Fruit fly (Drosophila melanogaster) whole organism, embryonic: ENCODE data around the gene Duba.

Experiments used
- Abd-B ChIP-seq: fragments of 200-800 bp; sonication (Bioruptor generic); optimal IDR thresholded peaks from 2 replicates; lab custom pipeline; 2018; ENCODE audit warnings: missing biosample characterization, mild to moderate bottlenecking, missing genetic modification characterization, moderate library complexity
- Asciz ChIP-seq: fragments of 200-800 bp; sonication (Bioruptor generic); optimal IDR thresholded peaks from 2 replicates; lab custom pipeline; 2017; ENCODE audit warnings: missing biosample characterization, mild to moderate bottlenecking, missing genetic modification characterization, missing genetic modification reagents
- B-H1 ChIP-seq: fragments of 200-800 bp; sonication (Bioruptor generic); IDR thresholded peaks from 3 replicates; pipeline ENCODE4 v1.3.6; 2022; ENCODE audit warnings: missing biosample characterization, missing genetic modification characterization
- CG10366 ChIP-seq: fragments of 200-800 bp; sonication (Bioruptor generic); IDR thresholded peaks from 2 replicates; pipeline ENCODE4 v1.3.6; 2022; ENCODE audit warnings: missing biosample characterization, missing genetic modification characterization
- CG11085 ChIP-seq: fragments of 200-800 bp; sonication (Bioruptor generic); IDR thresholded peaks from 2 replicates; pipeline ENCODE4 v1.3.6; 2022; ENCODE audit warnings: missing biosample characterization, missing genetic modification characterization
- CG11695 ChIP-seq: fragments of 200-800 bp; sonication (Bioruptor generic); IDR thresholded peaks from 3 replicates; pipeline ENCODE4 v1.3.6; 2022; ENCODE audit warnings: missing biosample characterization, missing genetic modification characterization
- CG12299 ChIP-seq: fragments of 200-800 bp; sonication (Bioruptor generic); optimal IDR thresholded peaks from 2 replicates; lab custom pipeline; 2018; ENCODE audit warnings: missing biosample characterization, mild to moderate bottlenecking, missing genetic modification characterization
- CG12744 ChIP-seq: fragments of 200-800 bp; sonication (Bioruptor generic); optimal IDR thresholded peaks from 2 replicates; lab custom pipeline; 2016; ENCODE audit warnings: missing biosample characterization, missing genetic modification characterization
- CG13287 ChIP-seq: fragments of 200-800 bp; sonication (Bioruptor generic); IDR thresholded peaks from 2 replicates; pipeline ENCODE4 v1.3.6; 2022; ENCODE audit warnings: missing biosample characterization, missing genetic modification characterization; ENCODE audit not compliant: partially characterized antibody
- CG32532 ChIP-seq: fragments of 200-800 bp; sonication (Bioruptor generic); IDR thresholded peaks from 2 replicates; pipeline ENCODE4 v1.3.6; 2022; ENCODE audit warnings: missing biosample characterization, missing genetic modification characterization
- CG4328 ChIP-seq: fragments of 200-800 bp; sonication (Bioruptor generic); optimal IDR thresholded peaks from 3 replicates; lab custom pipeline; 2017; ENCODE audit warnings: missing biosample characterization, missing genetic modification reagents, missing genetic modification characterization
- CG6175 ChIP-seq: fragments of 200-800 bp; sonication (Bioruptor generic); IDR thresholded peaks from 3 replicates; pipeline ENCODE4 v1.3.6; 2022; ENCODE audit warnings: missing biosample characterization, missing genetic modification characterization
- CG7786 ChIP-seq: fragments of 200-800 bp; sonication (Bioruptor generic); optimal IDR thresholded peaks from 2 replicates; lab custom pipeline; 2016; ENCODE audit warnings: missing biosample characterization, missing genetic modification characterization
- CG7928 ChIP-seq: fragments of 200-800 bp; sonication (Bioruptor generic); optimal IDR thresholded peaks from 2 replicates; lab custom pipeline; 2017; ENCODE audit warnings: missing biosample characterization, mild to moderate bottlenecking, missing genetic modification characterization
- CG8765 ChIP-seq: fragments of 200-800 bp; sonication (Bioruptor generic); IDR thresholded peaks from 2 replicates; pipeline ENCODE4 v1.3.6; 2022; ENCODE audit warnings: missing biosample characterization, missing genetic modification characterization
- CG9437 ChIP-seq: fragments of 200-800 bp; sonication (Bioruptor generic); optimal IDR thresholded peaks from 2 replicates; lab custom pipeline; 2018; ENCODE audit warnings: missing biosample characterization, mild to moderate bottlenecking, missing genetic modification characterization
- CoRest ChIP-seq: fragments of 200-800 bp; sonication (Bioruptor generic); optimal IDR thresholded peaks from 3 replicates; lab custom pipeline; 2018; ENCODE audit warnings: missing biosample characterization, mild to moderate bottlenecking, missing genetic modification characterization, moderate library complexity
- GATAe ChIP-seq: fragments of 200-800 bp; sonication (Bioruptor generic); conservative IDR thresholded peaks from 2 replicates; pipeline ENCODE4 v1.3.6; 2022; ENCODE audit warnings: missing biosample characterization, missing genetic modification characterization
- NC2α ChIP-seq: fragments of 200-800 bp; sonication (Bioruptor generic); optimal IDR thresholded peaks from 2 replicates; lab custom pipeline; 2016; ENCODE audit warnings: missing biosample characterization, missing genetic modification characterization
- PHDP ChIP-seq: fragments of 200-800 bp; sonication (Bioruptor generic); optimal IDR thresholded peaks from 3 replicates; lab custom pipeline; 2018; ENCODE audit warnings: missing biosample characterization, mild to moderate bottlenecking, missing genetic modification characterization, moderate library complexity
- ash1 ChIP-seq: fragments of 200-800 bp; sonication (Bioruptor generic); optimal IDR thresholded peaks from 2 replicates; lab custom pipeline; 2018; ENCODE audit warnings: missing biosample characterization, mild to moderate bottlenecking, missing genetic modification characterization
- cato ChIP-seq: fragments of 200-800 bp; sonication (Bioruptor generic); optimal IDR thresholded peaks from 2 replicates; lab custom pipeline; 2016; ENCODE audit warnings: missing biosample characterization, missing genetic modification characterization, borderline replicate concordance
- da ChIP-seq: fragments of 200-800 bp; sonication (Bioruptor generic); optimal IDR thresholded peaks from 2 replicates; lab custom pipeline; 2016; ENCODE audit warnings: missing biosample characterization, missing genetic modification characterization
- dati ChIP-seq: fragments of 200-800 bp; sonication (Bioruptor generic); IDR thresholded peaks from 2 replicates; pipeline ENCODE4 v1.3.6; 2022; ENCODE audit warnings: missing biosample characterization, missing genetic modification characterization
- disco-r ChIP-seq: fragments of 200-800 bp; sonication (Bioruptor generic); optimal IDR thresholded peaks from 2 replicates; lab custom pipeline; 2016; ENCODE audit warnings: missing biosample characterization, missing genetic modification characterization
- dysf ChIP-seq: fragments of 200-800 bp; sonication (Bioruptor generic); IDR thresholded peaks from 3 replicates; pipeline ENCODE4 v1.3.6; 2022; ENCODE audit warnings: missing biosample characterization, missing genetic modification characterization
- en ChIP-seq: fragments of 200-800 bp; sonication (Bioruptor generic); optimal IDR thresholded peaks from 2 replicates; lab custom pipeline; 2016; ENCODE audit warnings: missing biosample characterization, missing genetic modification characterization
- esg ChIP-seq: fragments of 200-800 bp; sonication (Bioruptor generic); conservative IDR thresholded peaks from 2 replicates; pipeline ENCODE4 v1.3.6; 2022; ENCODE audit warnings: missing biosample characterization, missing genetic modification characterization
- exex ChIP-seq: fragments of 200-800 bp; sonication (Bioruptor generic); optimal IDR thresholded peaks from 4 replicates; lab custom pipeline; 2018; ENCODE audit warnings: missing biosample characterization, mild to moderate bottlenecking, missing genetic modification characterization, moderate library complexity
- gsb-n ChIP-seq: fragments of 200-800 bp; sonication (Bioruptor generic); optimal IDR thresholded peaks from 3 replicates; lab custom pipeline; 2018; ENCODE audit warnings: missing biosample characterization, mild to moderate bottlenecking, missing genetic modification characterization
- jing ChIP-seq: fragments of 200-800 bp; sonication (Bioruptor generic); optimal IDR thresholded peaks from 2 replicates; lab custom pipeline; 2018; ENCODE audit warnings: missing biosample characterization, mild to moderate bottlenecking, missing genetic modification characterization
- knrl ChIP-seq: fragments of 200-800 bp; sonication (Bioruptor generic); IDR thresholded peaks from 3 replicates; pipeline ENCODE4 v1.3.6; 2022; ENCODE audit warnings: missing biosample characterization, missing genetic modification characterization; ENCODE audit not compliant: partially characterized antibody
- lilli ChIP-seq: fragments of 200-800 bp; sonication (Bioruptor generic); optimal IDR thresholded peaks from 3 replicates; lab custom pipeline; 2016; ENCODE audit warnings: missing biosample characterization, missing genetic modification characterization
- nau ChIP-seq: fragments of 200-800 bp; sonication (Bioruptor generic); optimal IDR thresholded peaks from 3 replicates; lab custom pipeline; 2017; ENCODE audit warnings: missing biosample characterization, mild to moderate bottlenecking, missing genetic modification characterization, missing genetic modification reagents
- nom ChIP-seq: fragments of 200-800 bp; sonication (Bioruptor generic); optimal IDR thresholded peaks from 2 replicates; lab custom pipeline; 2017; ENCODE audit warnings: missing biosample characterization, missing genetic modification characterization, mild to moderate bottlenecking, moderate library complexity, missing genetic modification reagents
- peb ChIP-seq: fragments of 200-800 bp; sonication (Bioruptor generic); IDR thresholded peaks from 2 replicates; pipeline ENCODE4 v1.3.6; 2022; ENCODE audit warnings: missing biosample characterization, missing genetic modification characterization
- pho ChIP-seq: fragments of 200-800 bp; sonication (Bioruptor generic); optimal IDR thresholded peaks from 2 replicates; lab custom pipeline; 2016; ENCODE audit warnings: missing biosample characterization, missing genetic modification characterization
- row ChIP-seq: fragments of 200-800 bp; sonication (Bioruptor generic); IDR thresholded peaks from 3 replicates; pipeline ENCODE4 v1.3.6; 2022; ENCODE audit warnings: missing biosample characterization, missing genetic modification characterization
- sna ChIP-seq: fragments of 200-800 bp; sonication (Bioruptor generic); IDR thresholded peaks from 2 replicates; pipeline ENCODE4 v1.3.6; 2022; ENCODE audit warnings: missing biosample characterization, missing genetic modification characterization; ENCODE audit not compliant: partially characterized antibody
- tap ChIP-seq: fragments of 200-800 bp; optimal IDR thresholded peaks from 3 replicates; lab custom pipeline; 2019; ENCODE audit warnings: missing biosample characterization, mild to moderate bottlenecking, missing genetic modification characterization, moderate library complexity
- tgo ChIP-seq: fragments of 200-800 bp; sonication (Bioruptor generic); IDR thresholded peaks from 3 replicates; pipeline ENCODE4 v1.3.6; 2022; ENCODE audit warnings: missing biosample characterization, missing genetic modification characterization
- trem ChIP-seq: fragments of 200-800 bp; optimal IDR thresholded peaks from 3 replicates; lab custom pipeline; 2019; ENCODE audit warnings: missing biosample characterization, mild to moderate bottlenecking, missing genetic modification characterization, moderate library complexity
- tup ChIP-seq: fragments of 200-800 bp; sonication (Bioruptor generic); optimal IDR thresholded peaks from 2 replicates; lab custom pipeline; 2016; ENCODE audit warnings: missing biosample characterization, mild to moderate bottlenecking, missing genetic modification characterization, moderate library complexity
- unc-4 ChIP-seq: fragments of 200-800 bp; sonication (Bioruptor generic); IDR thresholded peaks from 2 replicates; pipeline ENCODE4 v1.3.6; 2022; ENCODE audit warnings: missing biosample characterization, missing genetic modification characterization; ENCODE audit not compliant: partially characterized antibody
- unpg ChIP-seq: fragments of 200-800 bp; sonication (Bioruptor generic); optimal IDR thresholded peaks from 3 replicates; lab custom pipeline; 2018; ENCODE audit warnings: missing biosample characterization, mild to moderate bottlenecking, missing genetic modification characterization, moderate library complexity
- zen ChIP-seq: fragments of 200-800 bp; sonication (Bioruptor generic); optimal IDR thresholded peaks from 3 replicates; lab custom pipeline; 2018; ENCODE audit warnings: missing biosample characterization, mild to moderate bottlenecking, missing genetic modification characterization, moderate library complexity
- zfh1 ChIP-seq: fragments of 200-800 bp; sonication (Bioruptor generic); IDR thresholded peaks from 3 replicates; pipeline ENCODE4 v1.3.6; 2022; ENCODE audit warnings: missing biosample characterization, missing genetic modification characterization
- zfh2 ChIP-seq: fragments of 200-800 bp; sonication (Bioruptor generic); optimal IDR thresholded peaks from 2 replicates; lab custom pipeline; 2016; ENCODE audit warnings: missing biosample characterization, missing genetic modification characterization

Duba gene

DNA sequence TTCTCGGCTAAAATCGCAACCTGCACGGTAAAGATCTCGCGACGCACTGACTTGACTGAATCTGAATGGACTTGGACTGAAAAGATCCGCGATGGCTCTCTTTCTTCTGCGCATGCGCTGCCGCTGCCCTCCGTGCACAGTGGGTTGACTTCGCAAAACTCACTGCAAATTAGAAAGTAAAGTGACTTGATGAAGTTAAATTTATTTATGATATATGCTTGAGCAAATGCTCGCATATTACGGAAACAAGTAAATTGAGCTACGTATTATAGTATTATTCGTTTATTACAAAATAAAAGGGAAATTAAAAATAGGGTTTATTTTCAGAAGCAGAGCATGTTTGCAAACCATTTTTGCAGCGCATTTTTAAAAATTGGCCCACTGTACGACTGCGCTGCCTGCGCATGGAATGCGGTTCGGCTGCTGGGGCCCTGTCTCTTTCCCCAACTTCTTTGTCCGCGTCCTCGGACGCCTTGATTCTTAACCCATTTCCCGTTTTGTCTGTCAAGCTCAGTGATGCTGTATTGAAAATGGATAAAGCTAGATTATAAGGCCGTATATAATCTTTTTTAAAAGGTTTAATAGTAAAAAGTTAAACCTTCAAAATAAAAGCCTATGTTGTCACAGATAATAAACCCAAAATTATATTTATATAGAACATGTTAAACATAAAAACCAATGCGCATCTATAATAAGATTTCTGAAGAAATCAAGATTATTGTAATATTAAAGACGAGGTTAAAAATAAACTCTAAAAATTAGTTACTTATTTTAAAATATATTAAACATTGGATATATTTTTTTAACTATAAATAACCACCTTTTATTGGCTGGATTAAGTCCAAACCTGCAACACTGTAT is 21.3 kb downstream of the Duba start, which contains the start of gene rt:
rt (minus strand) TSS at position 51 of the 861 bp plus-strand sequence.
- TF ChIP-seq GATAe (GFP tag; lab: Robert Waterston, UW): no peak
- peak; percentile 26; the same call in 1 of the 3 replicates for TF ChIP-seq B-H1
- peak; percentile 41 for TF ChIP-seq PHDP (tag; lab: Kevin White, UChicago)
- TF ChIP-seq sna (GFP tag; lab: Robert Waterston, UW): no peak
- TF ChIP-seq zfh1 (GFP tag; lab: Robert Waterston, UW): peak; percentile 67
- TF ChIP-seq ash1: no peak
- TF ChIP-seq en (GFP tag; lab: Kevin White, UChicago): no peak
- peak; percentile 60 for TF ChIP-seq gsb-n (tag; lab: Kevin White, UChicago)
- TF ChIP-seq CG7928 (GFP tag; lab: Kevin White, UChicago): no peak
- peak; percentile 5 for TF ChIP-seq jing (GFP tag; lab: Kevin White, UChicago)
- TF ChIP-seq lilli (GFP tag; lab: Kevin White, UChicago): peak; percentile 47
- no peak for TF ChIP-seq CG6175
- peak; percentile 66; the same call in 2 of the 3 replicates for TF ChIP-seq dysf (GFP tag; lab: Robert Waterston, UW)
- TF ChIP-seq unc-4: no peak
- no peak for TF ChIP-seq dati
- TF ChIP-seq trem (tag; lab: Kevin White, UChicago): peak; percentile 61
- peak; percentile 48; the same call in 1 of the 3 replicates for TF ChIP-seq CG11695 (GFP tag; lab: Robert Waterston, UW)
- TF ChIP-seq nom: no peak
- TF ChIP-seq CG7786 (GFP tag; lab: Kevin White, UChicago): no peak
- peak; percentile 6 for TF ChIP-seq zen
- TF ChIP-seq tup: no peak
- TF ChIP-seq zfh2: no peak
- no peak for TF ChIP-seq pho (GFP tag; lab: Kevin White, UChicago)
- 0 out of 3 replicates have a peak, but pooled peaks have one; percentile 19 for TF ChIP-seq knrl (GFP tag; lab: Robert Waterston, UW)
- TF ChIP-seq unpg (GFP tag; lab: Kevin White, UChicago): peak; percentile 71
- no peak for TF ChIP-seq CG8765 (GFP tag; lab: Robert Waterston, UW)
- no peak for TF ChIP-seq da (GFP tag; lab: Kevin White, UChicago)
- no peak for TF ChIP-seq disco-r (GFP tag; lab: Kevin White, UChicago)
- no peak for TF ChIP-seq CG12744 (GFP tag; lab: Kevin White, UChicago)
- no peak for TF ChIP-seq NC2α
- no peak for TF ChIP-seq CG13287 (GFP tag; lab: Robert Waterston, UW)
- no peak for TF ChIP-seq tgo (GFP tag; lab: Robert Waterston, UW)
- no peak for TF ChIP-seq exex (tag; lab: Kevin White, UChicago)
- peak; percentile 88 for TF ChIP-seq row (GFP tag; lab: Robert Waterston, UW)
- TF ChIP-seq CoRest: peak; percentile 70
- TF ChIP-seq CG12299 (tag; lab: Kevin White, UChicago): no peak
- no peak for TF ChIP-seq cato (GFP tag; lab: Kevin White, UChicago)
- peak; percentile 45; the same call in 1 of the 2 replicates for TF ChIP-seq peb (GFP tag; lab: Robert Waterston, UW)
- TF ChIP-seq nau (GFP tag; lab: Kevin White, UChicago): peak; percentile 33
- TF ChIP-seq CG11085 (GFP tag; lab: Robert Waterston, UW): no peak
- no peak for TF ChIP-seq CG4328 (GFP tag; lab: Kevin White, UChicago)
- TF ChIP-seq Abd-B (GFP tag; lab: Kevin White, UChicago): no peak
- TF ChIP-seq tap (tag; lab: Kevin White, UChicago): peak; percentile 27
- TF ChIP-seq Asciz (GFP tag; lab: Kevin White, UChicago): peak; percentile 24
- TF ChIP-seq CG9437: peak; percentile 21
- peak; percentile 61 for TF ChIP-seq esg (GFP tag; lab: Robert Waterston, UW)
- peak; percentile 32; the same call in 1 of the 2 replicates for TF ChIP-seq CG32532 (GFP tag; lab: Robert Waterston, UW)
- TF ChIP-seq CG10366 (GFP tag; lab: Robert Waterston, UW): 0 out of 2 replicates have a peak, but pooled peaks have one; percentile 16
